Fruit fly (Drosophila melanogaster) whole organism, embryonic: Measurements from ENCODE around the gene Mnn1.
A peak's percentile ranks its signal among the peaks of the same experiment; 100 is the strongest.

Experiments used
- Antp ChIP-seq: fragments of 200-800 bp; sonication (Bioruptor generic); optimal IDR thresholded peaks from 3 replicates; lab custom pipeline; 2016; ENCODE audit warnings: missing biosample characterization, missing genetic modification characterization
- Bdp1 ChIP-seq: fragments of 200-800 bp; sonication (Bioruptor generic); optimal IDR thresholded peaks from 3 replicates; lab custom pipeline; 2016; ENCODE audit warnings: missing biosample characterization, missing genetic modification characterization
- C15 ChIP-seq: fragments of 200-800 bp; sonication (Bioruptor generic); IDR thresholded peaks from 3 replicates; pipeline ENCODE4 v1.3.6; 2022; ENCODE audit warnings: missing biosample characterization, missing genetic modification characterization
- CG15479 ChIP-seq: fragments of 200-800 bp; sonication (Bioruptor generic); optimal IDR thresholded peaks from 3 replicates; lab custom pipeline; 2019; ENCODE audit warnings: missing biosample characterization, mild to moderate bottlenecking, missing genetic modification characterization, moderate library complexity
- CG16815 ChIP-seq: fragments of 200-800 bp; sonication (Bioruptor generic); optimal IDR thresholded peaks from 3 replicates; lab custom pipeline; 2017; ENCODE audit warnings: missing biosample characterization, mild to moderate bottlenecking, missing genetic modification characterization
- CG17385 ChIP-seq: fragments of 200-800 bp; sonication (Bioruptor generic); optimal IDR thresholded peaks from 3 replicates; lab custom pipeline; 2018; ENCODE audit warnings: missing biosample characterization, mild to moderate bottlenecking, missing genetic modification characterization
- CG1792 ChIP-seq: fragments of 200-800 bp; sonication (Bioruptor generic); optimal IDR thresholded peaks from 2 replicates; lab custom pipeline; 2016; ENCODE audit warnings: missing biosample characterization, missing genetic modification characterization
- CG2199 ChIP-seq: fragments of 200-800 bp; sonication (Bioruptor generic); IDR thresholded peaks from 3 replicates; pipeline ENCODE4 v1.3.6; 2022; ENCODE audit warnings: missing biosample characterization, missing genetic modification characterization
- CG3065 ChIP-seq: fragments of 200-800 bp; sonication (Bioruptor generic); optimal IDR thresholded peaks from 2 replicates; lab custom pipeline; 2016; ENCODE audit warnings: missing biosample characterization, missing genetic modification characterization
- CG31388 ChIP-seq: fragments of 200-800 bp; sonication (Bioruptor generic); optimal IDR thresholded peaks from 2 replicates; lab custom pipeline; 2016; ENCODE audit warnings: missing biosample characterization, missing genetic modification characterization
- CG3726 ChIP-seq: fragments of 200-800 bp; sonication (Bioruptor generic); IDR thresholded peaks from 3 replicates; pipeline ENCODE4, ENCODE4 v1.3.6; 2022; ENCODE audit warnings: missing biosample characterization, missing genetic modification characterization
- CG8281 ChIP-seq: fragments of 200-800 bp; sonication (Bioruptor generic); optimal IDR thresholded peaks from 2 replicates; lab custom pipeline; 2018; ENCODE audit warnings: missing biosample characterization, mild to moderate bottlenecking, missing genetic modification characterization, moderate library complexity
- CrebB ChIP-seq: fragments of 200-800 bp; sonication (Bioruptor generic); optimal IDR thresholded peaks from 3 replicates; lab custom pipeline; 2018; ENCODE audit warnings: missing biosample characterization, mild to moderate bottlenecking, missing genetic modification characterization
- D19A ChIP-seq: fragments of 200-800 bp; optimal IDR thresholded peaks from 3 replicates; lab custom pipeline; 2019; ENCODE audit warnings: missing biosample characterization, mild to moderate bottlenecking, missing genetic modification characterization, moderate library complexity
- Dek ChIP-seq: fragments of 200-800 bp; sonication (Bioruptor generic); optimal IDR thresholded peaks from 3 replicates; lab custom pipeline; 2019; ENCODE audit warnings: missing biosample characterization, mild to moderate bottlenecking, missing genetic modification characterization, moderate library complexity
- Doc2 ChIP-seq: fragments of 200-800 bp; sonication (Bioruptor generic); IDR thresholded peaks from 2 replicates; pipeline ENCODE4 v1.3.6; 2022; ENCODE audit warnings: missing biosample characterization, missing genetic modification characterization
- Elba2 ChIP-seq: fragments of 200-800 bp; sonication (Bioruptor generic); optimal IDR thresholded peaks from 3 replicates; lab custom pipeline; 2016; ENCODE audit warnings: missing biosample characterization, missing genetic modification characterization
- Hand ChIP-seq: fragments of 200-800 bp; sonication (Bioruptor generic); optimal IDR thresholded peaks from 2 replicates; lab custom pipeline; 2017; ENCODE audit warnings: mild to moderate bottlenecking, missing biosample characterization, missing genetic modification reagents, missing genetic modification characterization
- Kr ChIP-seq: fragments of 200-800 bp; sonication (Bioruptor generic); optimal IDR thresholded peaks from 2 replicates; lab custom pipeline; 2017; ENCODE audit warnings: missing biosample characterization, mild to moderate bottlenecking, missing genetic modification characterization
- Med ChIP-seq: fragments of 200-800 bp; sonication (Bioruptor generic); peaks from one replicate; lab custom pipeline; 2016; ENCODE audit warnings: missing biosample characterization, missing genetic modification characterization, mild to moderate bottlenecking, inconsistent platforms, moderate library complexity
- Meics ChIP-seq: fragments of 200-800 bp; sonication (Bioruptor generic); optimal IDR thresholded peaks from 2 replicates; lab custom pipeline; 2017; ENCODE audit warnings: missing biosample characterization, mild to moderate bottlenecking, missing genetic modification characterization
- Ssrp ChIP-seq: fragments of 200-800 bp; sonication (Bioruptor generic); optimal IDR thresholded peaks from 2 replicates; lab custom pipeline; 2018; ENCODE audit warnings: missing biosample characterization, mild to moderate bottlenecking, missing genetic modification characterization, moderate library complexity
- Stat92E ChIP-seq, 3 experiments: fragments of >200 bp in 2 of 3; fragments of 200-800 bp in 1 of 3; sonication (Bioruptor generic) in 1 of 3; optimal IDR thresholded peaks; 2 replicates each; lab custom pipeline; 2017 to 2019; ENCODE audit warnings: missing biosample characterization in 3 of 3, missing genetic modification characterization in 3 of 3, mild to moderate bottlenecking in 1 of 3, moderate library complexity in 1 of 3
- ato ChIP-seq: fragments of 200-800 bp; sonication (Bioruptor generic); IDR thresholded peaks from 2 replicates; pipeline ENCODE4 v1.3.6; 2022; ENCODE audit warnings: missing biosample characterization, missing genetic modification characterization; ENCODE audit not compliant: partially characterized antibody
- bbx ChIP-seq: fragments of 200-800 bp; sonication (Bioruptor generic); IDR thresholded peaks from 2 replicates; pipeline ENCODE4 v1.3.6; 2022; ENCODE audit warnings: missing biosample characterization, missing genetic modification characterization; ENCODE audit not compliant: partially characterized antibody
- bowl ChIP-seq: fragments of 200-800 bp; sonication (Bioruptor generic); IDR thresholded peaks from 2 replicates; pipeline ENCODE4 v1.3.6; 2022; ENCODE audit warnings: missing biosample characterization, missing genetic modification characterization
- cad ChIP-seq: fragments of >200 bp; optimal IDR thresholded peaks from 2 replicates; lab custom pipeline; 2017; ENCODE audit warnings: missing biosample characterization, missing genetic modification characterization
- cg ChIP-seq: fragments of 200-800 bp; sonication (Bioruptor generic); optimal IDR thresholded peaks from 3 replicates; lab custom pipeline; 2019; ENCODE audit warnings: missing biosample characterization, mild to moderate bottlenecking, missing genetic modification characterization, moderate library complexity
- chinmo ChIP-seq: fragments of 200-800 bp; sonication (Bioruptor generic); IDR thresholded peaks from 4 replicates; pipeline ENCODE4 v1.3.6; 2022; ENCODE audit warnings: missing biosample characterization, missing genetic modification characterization; ENCODE audit not compliant: partially characterized antibody
- chm ChIP-seq: fragments of 200-800 bp; sonication (Bioruptor generic); IDR thresholded peaks from 2 replicates; pipeline ENCODE4 v1.3.6; 2022; ENCODE audit warnings: missing biosample characterization, missing genetic modification characterization
- chn ChIP-seq: fragments of 200-800 bp; sonication (Bioruptor generic); optimal IDR thresholded peaks from 2 replicates; lab custom pipeline; 2016; ENCODE audit warnings: missing biosample characterization, missing genetic modification characterization
- fd64A ChIP-seq: fragments of 200-800 bp; sonication (Bioruptor generic); optimal IDR thresholded peaks from 3 replicates; lab custom pipeline; 2018; ENCODE audit warnings: missing biosample characterization, mild to moderate bottlenecking, missing genetic modification characterization
- ftz-f1 ChIP-seq: fragments of 200-800 bp; sonication (Bioruptor generic); optimal IDR thresholded peaks from 2 replicates; lab custom pipeline; 2016; ENCODE audit warnings: missing biosample characterization, missing genetic modification characterization
- ken ChIP-seq: fragments of 200-800 bp; sonication (Bioruptor generic); IDR thresholded peaks from 3 replicates; pipeline ENCODE4 v1.3.6; 2022; ENCODE audit warnings: missing biosample characterization, missing genetic modification characterization
- nerfin-2 ChIP-seq: fragments of 200-800 bp; sonication (Bioruptor generic); IDR thresholded peaks from 2 replicates; pipeline ENCODE4 v1.3.6; 2022; ENCODE audit warnings: missing biosample characterization, missing genetic modification characterization; ENCODE audit not compliant: partially characterized antibody
- oc ChIP-seq: fragments of 200-800 bp; sonication (Bioruptor generic); optimal IDR thresholded peaks from 2 replicates; lab custom pipeline; 2018; ENCODE audit warnings: missing biosample characterization, mild to moderate bottlenecking, missing genetic modification characterization, moderate library complexity
- onecut ChIP-seq: fragments of 200-800 bp; sonication (Bioruptor generic); IDR thresholded peaks from 2 replicates; pipeline ENCODE4 v1.3.6; 2022; ENCODE audit warnings: missing biosample characterization, missing genetic modification characterization
- prd ChIP-seq, 3 experiments: fragments of >200 bp in 2 of 3; fragments of 200-800 bp in 1 of 3; sonication (Bioruptor generic) in 1 of 3; optimal IDR thresholded peaks in 2 of 3; IDR thresholded peaks in 1 of 3; 2 replicates in 2 of 3; 3 replicates in 1 of 3; pipeline versions ENCODE4 v1.3.6 to Lab custom; 2017 to 2022; ENCODE audit warnings: missing biosample characterization in 1 of 3, missing genetic modification characterization in 1 of 3
- psq ChIP-seq: fragments of 200-800 bp; sonication (Bioruptor generic); optimal IDR thresholded peaks from 2 replicates; lab custom pipeline; 2017; ENCODE audit warnings: missing biosample characterization, missing genetic modification characterization
- rib ChIP-seq: fragments of 200-800 bp; sonication (Bioruptor generic); IDR thresholded peaks from 2 replicates; pipeline ENCODE4 v1.3.6; 2022; ENCODE audit warnings: missing biosample characterization, missing genetic modification characterization
- salm ChIP-seq: fragments of 200-800 bp; sonication (Bioruptor generic); optimal IDR thresholded peaks from 2 replicates; lab custom pipeline; 2018; ENCODE audit warnings: missing biosample characterization, mild to moderate bottlenecking, missing genetic modification characterization
- scrt ChIP-seq: fragments of 200-800 bp; sonication (Bioruptor generic); optimal IDR thresholded peaks from 2 replicates; lab custom pipeline; 2018; ENCODE audit warnings: missing biosample characterization, mild to moderate bottlenecking, missing genetic modification characterization, moderate library complexity
- sd ChIP-seq: fragments of 200-800 bp; sonication (Bioruptor generic); optimal IDR thresholded peaks from 3 replicates; lab custom pipeline; 2018; ENCODE audit warnings: missing biosample characterization, mild to moderate bottlenecking, missing genetic modification characterization, moderate library complexity
- ssp ChIP-seq: fragments of 200-800 bp; sonication (Bioruptor generic); IDR thresholded peaks from 2 replicates; pipeline ENCODE4 v1.3.6; 2022; ENCODE audit warnings: missing biosample characterization, missing genetic modification characterization
- stc ChIP-seq: fragments of 200-800 bp; sonication (Bioruptor generic); IDR thresholded peaks from 2 replicates; pipeline ENCODE4 v1.3.6; 2022; ENCODE audit warnings: missing biosample characterization, missing genetic modification characterization
- tll ChIP-seq, 2 experiments: fragments of 200-800 bp in 1 of 2; fragments of >200 bp in 1 of 2; sonication (Bioruptor generic) in 1 of 2; optimal IDR thresholded peaks; 2 replicates each; lab custom pipeline; 2017 to 2019; ENCODE audit warnings: missing biosample characterization in 2 of 2, missing genetic modification characterization in 2 of 2, mild to moderate bottlenecking in 1 of 2, moderate library complexity in 1 of 2
- tna ChIP-seq: fragments of 200-800 bp; sonication (Bioruptor generic); IDR thresholded peaks from 2 replicates; pipeline ENCODE4 v1.3.6; 2022; ENCODE audit warnings: missing biosample characterization, missing genetic modification characterization; ENCODE audit not compliant: partially characterized antibody
- vvl ChIP-seq: fragments of 200-800 bp; sonication (Bioruptor generic); IDR thresholded peaks from 2 replicates; pipeline ENCODE4 v1.3.6; 2022; ENCODE audit warnings: missing biosample characterization, missing genetic modification characterization
- zen ChIP-seq: fragments of 200-800 bp; sonication (Bioruptor generic); optimal IDR thresholded peaks from 3 replicates; lab custom pipeline; 2018; ENCODE audit warnings: missing biosample characterization, mild to moderate bottlenecking, missing genetic modification characterization, moderate library complexity

Mnn1 gene

DNA sequence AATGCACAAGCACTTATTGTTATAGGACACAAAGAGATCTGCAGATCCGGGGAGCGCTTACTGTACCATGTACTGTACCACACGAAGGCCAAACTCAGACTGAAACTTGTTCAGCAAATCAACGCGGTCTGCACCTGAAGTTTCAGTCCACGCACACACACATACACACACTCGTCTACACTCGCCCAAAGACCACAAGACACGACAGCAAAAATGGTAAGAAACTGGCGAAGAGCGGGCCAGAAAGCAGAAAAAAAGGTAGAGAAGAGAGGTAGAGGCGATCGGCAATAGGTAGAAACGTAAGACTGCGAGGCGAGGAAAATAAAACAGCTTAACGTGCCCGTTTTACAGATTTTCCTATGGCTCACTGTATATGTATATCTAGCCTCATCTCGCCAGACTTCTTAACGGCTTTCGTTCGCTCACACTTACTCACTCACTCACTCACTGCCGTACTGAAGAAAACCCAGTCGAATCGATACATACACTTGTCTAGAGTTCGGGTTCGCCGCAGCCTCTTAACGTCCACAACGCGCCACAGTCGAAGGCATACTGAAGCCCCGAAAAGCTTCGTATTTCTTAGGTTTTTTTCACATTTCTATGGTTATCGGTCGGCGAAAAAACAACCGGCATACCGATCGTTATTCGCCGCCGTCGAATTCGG, 46.2 kb upstream of the Mnn1 start, which contains the start of gene uif (continued):
- peak; percentile 73 for TF ChIP-seq cg
- TF ChIP-seq salm, result no peak
- TF ChIP-seq ato, result no peak
- no peak for TF ChIP-seq tna (GFP tag; lab: Robert Waterston, UW)
- TF ChIP-seq Ssrp (tag; lab: Kevin White, UChicago), result no peak
- TF ChIP-seq CG3726 (GFP tag; lab: Robert Waterston, UW), result no peak
- TF ChIP-seq nerfin-2 (GFP tag; lab: Robert Waterston, UW), result 0 out of 2 replicates have a peak, but pooled peaks have one; percentile 24
- peak; percentile 20; the same call in 1 of the 2 replicates for TF ChIP-seq rib (GFP tag; lab: Robert Waterston, UW)
- no peak for TF ChIP-seq scrt (GFP tag; lab: Kevin White, UChicago)
- TF ChIP-seq Med (GFP tag; lab: Kevin White, UChicago), result peak; percentile 60
- peak; percentile 48; the same call in 1 of the 2 replicates for TF ChIP-seq chm (GFP tag; lab: Robert Waterston, UW)
- 0 out of 3 replicates have a peak, but pooled peaks have one; percentile 6 for TF ChIP-seq CG2199
- TF ChIP-seq CG31388 (GFP tag; lab: Kevin White, UChicago), result no peak
- TF ChIP-seq Dek (tag; lab: Kevin White, UChicago), result no peak
- no peak for TF ChIP-seq CrebB (tag; lab: Kevin White, UChicago)
- TF ChIP-seq ssp (GFP tag; lab: Robert Waterston, UW), result no peak
- no peak for TF ChIP-seq stc (GFP tag; lab: Robert Waterston, UW)
- TF ChIP-seq sd (tag; lab: Kevin White, UChicago), result peak; percentile 73
- TF ChIP-seq D19A (tag; lab: Kevin White, UChicago), result peak; percentile 27
- no peak for TF ChIP-seq CG3065 (GFP tag; lab: Kevin White, UChicago)
- TF ChIP-seq chinmo (GFP tag; lab: Robert Waterston, UW), result peak; percentile 55; the same call in 1 of the 4 replicates
- TF ChIP-seq C15 (GFP tag; lab: Robert Waterston, UW), result no peak
- 0 out of 2 replicates have a peak, but pooled peaks have one; percentile 37 for TF ChIP-seq vvl
- no peak for TF ChIP-seq Hand (GFP tag; lab: Kevin White, UChicago)
- no peak for TF ChIP-seq Stat92E (GFP tag; optimal IDR thresholded peaks at IDR 0.05; lab: Kevin White, UChicago)
- peak; percentile 45; the same call in 1 of the 2 replicates for TF ChIP-seq onecut (GFP tag; lab: Robert Waterston, UW)
- peak; percentile 28 for TF ChIP-seq psq
- TF ChIP-seq ken (GFP tag; lab: Robert Waterston, UW), result no peak
- 0 out of 2 replicates have a peak, but pooled peaks have one; percentile 26 for TF ChIP-seq bbx (GFP tag; lab: Robert Waterston, UW)
- no peak for TF ChIP-seq Antp (GFP tag; lab: Kevin White, UChicago)
- TF ChIP-seq chn (GFP tag; lab: Kevin White, UChicago), result no peak
- TF ChIP-seq Doc2 (GFP tag; lab: Robert Waterston, UW), result no peak
- TF ChIP-seq prd (optimal IDR thresholded peaks at IDR 0.05; lab: Kevin White, UChicago), result no peak
- TF ChIP-seq prd (GFP tag; IDR thresholded peaks at IDR 0.05; lab: Robert Waterston, UW), result 0 out of 3 replicates have a peak, but pooled peaks have one; percentile 9
- peak; percentile 76 for TF ChIP-seq oc (tag; lab: Kevin White, UChicago)

DNA sequence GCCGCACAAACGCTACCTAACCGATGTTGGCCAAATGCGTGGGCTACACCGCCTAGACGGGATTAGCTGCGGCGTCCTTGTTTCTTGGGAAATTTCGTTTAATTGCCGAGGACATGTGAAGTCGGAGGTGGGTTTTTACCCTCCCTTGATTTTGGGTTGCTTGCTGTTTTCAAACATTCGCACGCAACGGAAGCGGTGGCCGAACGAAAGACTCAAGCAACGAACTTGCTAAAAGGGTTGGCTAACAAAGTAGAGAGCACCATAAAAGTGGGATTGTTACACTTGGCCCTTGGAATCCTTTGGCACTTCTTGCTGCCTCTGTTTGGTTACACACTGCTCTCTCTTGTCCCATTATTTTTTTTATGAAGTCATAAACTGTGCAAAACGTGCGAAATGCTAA, 45.6 kb upstream of the Mnn1 start:
- TF ChIP-seq Bdp1 (no peak), CG1792 (no peak), tll (GFP tag; optimal IDR thresholded peaks at IDR 0.05; lab: Kevin White, UChicago) (peak in 1 of 2 experiments; percentile 81), ftz-f1 (GFP tag; lab: Kevin White, UChicago) (no peak), fd64A (GFP tag; lab: Kevin White, UChicago) (no peak), Kr (peak; percentile 51), CG8281 (tag; lab: Kevin White, UChicago) (no peak), bowl (GFP tag; lab: Robert Waterston, UW) (no peak), CG16815 (GFP tag; lab: Kevin White, UChicago) (no peak), cad (peak; percentile 80), CG15479 (GFP tag; lab: Kevin White, UChicago) (peak; percentile 18), zen (peak; percentile 68), Elba2 (GFP tag; lab: Kevin White, UChicago) (no peak), Meics (GFP tag; lab: Kevin White, UChicago) (no peak), onecut (GFP tag; lab: Robert Waterston, UW) (no peak), CG17385 (GFP tag; lab: Kevin White, UChicago) (no peak)
